Worm (Caenorhabditis elegans) whole organism, L4 larva: Measurements from ENCODE around the gene mam-2.

Experiments used
- R02D3.7 ChIP-seq: fragments of 150-350 bp; sonication (generic microtip); optimal IDR thresholded peaks from 3 replicates; lab custom pipeline; 2014; ENCODE audit warnings: missing biosample characterization, missing genetic modification characterization
- daf-12 ChIP-seq: fragments of 150-350 bp; optimal IDR thresholded peaks from 2 replicates; lab custom pipeline; 2014; ENCODE audit warnings: missing biosample characterization, missing genetic modification reagents, missing genetic modification characterization
- hif-1 ChIP-seq, 2 experiments: sonication (generic microtip); optimal IDR thresholded peaks; 2 replicates each; lab custom pipeline; 2016 to 2017; ENCODE audit warnings: missing compliant biosample characterization in 2 of 2, missing genetic modification characterization in 2 of 2, missing genetic modification reagents in 2 of 2, missing genotype in 2 of 2, mild to moderate bottlenecking in 1 of 2
- hlh-11 ChIP-seq: fragments of 200-800 bp; sonication (Bioruptor generic); optimal IDR thresholded peaks from 2 replicates; lab custom pipeline; 2018; ENCODE audit warnings: mild to moderate bottlenecking, missing genetic modification characterization, missing compliant biosample characterization
- hmg-1.1 ChIP-seq: fragments of 200-800 bp; sonication (Bioruptor generic); IDR thresholded peaks from 2 replicates; pipeline ENCODE4 v1.3.6; 2022; ENCODE audit warnings: missing genetic modification reagents, missing genetic modification characterization, missing compliant biosample characterization
- lin-13 ChIP-seq: fragments of 150-350 bp; optimal IDR thresholded peaks from 2 replicates; lab custom pipeline; 2014; ENCODE audit warnings: missing biosample characterization, missing genetic modification reagents, missing genetic modification characterization
- lin-15B ChIP-seq: fragments of 150-350 bp; sonication (generic microtip); optimal IDR thresholded peaks from 3 replicates; lab custom pipeline; 2014; ENCODE audit warnings: missing biosample characterization, missing genetic modification characterization
- mxl-3 ChIP-seq: fragments of 200-800 bp; sonication (Bioruptor generic); optimal IDR thresholded peaks from 2 replicates; lab custom pipeline; 2018; ENCODE audit warnings: mild to moderate bottlenecking, missing genetic modification characterization, missing compliant biosample characterization
- nhr-102 ChIP-seq: sonication (generic microtip); optimal IDR thresholded peaks from 2 replicates; lab custom pipeline; 2016; ENCODE audit warnings: mild to moderate bottlenecking, missing genetic modification characterization, moderate library complexity, missing compliant biosample characterization
- pha-4 ChIP-seq, 2 experiments: fragments of 150-350 bp in 1 of 2; fragments of 200-800 bp in 1 of 2; sonication (Bioruptor generic) in 1 of 2; IDR thresholded peaks in 1 of 2; optimal IDR thresholded peaks in 1 of 2; 2 replicates each; pipeline versions ENCODE4 v1.3.6 to Lab custom; 2014 to 2022; ENCODE audit warnings: missing genetic modification characterization in 2 of 2, missing genetic modification reagents in 2 of 2, missing biosample characterization in 1 of 2, missing compliant biosample characterization in 1 of 2
- unc-62 ChIP-seq, 3 experiments: fragments of 150-350 bp in 1 of 3; sonication (generic microtip); optimal IDR thresholded peaks in 2 of 3; peaks in 1 of 3; 1 replicate in 1 of 3; 2 replicates in 2 of 3; lab custom pipeline; 2014 to 2017; ENCODE audit warnings: missing biosample characterization in 3 of 3, missing genetic modification characterization in 3 of 3, missing genetic modification reagents in 3 of 3, missing genotype in 1 of 3

- TF ChIP-seq lin-15B (tag; lab: Kevin White, UChicago) (no peak), hmg-1.1 (peak; percentile 28; the same call in 1 of the 2 replicates), daf-12 (tag; lab: Kevin White, UChicago) (no peak), nhr-102 (peak; percentile 77), unc-62 (GFP tag; optimal IDR thresholded peaks at IDR 0.05 in 1 of 2; lab: Kevin White, UChicago) (no peak), unc-62 (tag; optimal IDR thresholded peaks at IDR 0.05; lab: Kevin White, UChicago) (no peak), R02D3.7 (tag; lab: Kevin White, UChicago) (no peak), hif-1 (tag; optimal IDR thresholded peaks at IDR 0.05; lab: Kevin White, UChicago) (no peak), pha-4 (GFP tag; IDR thresholded peaks at IDR 0.05; lab: Robert Waterston, UW) (0 out of 2 replicates have a peak, but pooled peaks have one; percentile 51), pha-4 (tag; optimal IDR thresholded peaks at IDR 0.05; lab: Kevin White, UChicago) (peak; percentile 15), lin-13 (no peak), hlh-11 (tag; lab: Kevin White, UChicago) (peak; percentile 13), mxl-3 (GFP tag; lab: Kevin White, UChicago) (no peak)
These were observed 11.9 kb downstream of the mam-2 start, which contains the start of gene uba-1 for ce11 chrIV:9994895-9995394.
